Worm (Caenorhabditis elegans): ENCODE results near the gene nimk-1.

DNA sequence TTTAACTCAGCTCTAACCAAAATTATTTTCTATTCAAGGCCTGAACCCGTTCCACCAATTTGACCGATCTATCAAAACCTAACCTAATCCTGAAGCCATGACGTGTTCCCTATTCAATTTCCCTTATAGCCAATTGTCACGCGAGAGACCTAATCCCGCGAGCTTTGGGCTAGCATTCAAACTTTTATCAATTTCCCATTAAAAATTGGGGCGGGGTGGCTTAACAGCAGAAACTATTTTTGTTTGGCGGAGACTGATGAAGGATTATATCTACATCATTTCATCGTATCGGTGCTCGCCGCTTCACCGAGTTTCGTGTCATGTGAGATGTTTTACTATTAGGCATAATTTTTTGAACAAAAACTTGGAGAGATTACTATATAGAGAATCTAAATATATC lies 46.7 kb upstream of the nimk-1 start:
- TF ChIP-seq him-1 (tag; optimal IDR thresholded peaks at IDR 0.05) (no peak), W03F9.2 (tag; optimal IDR thresholded peaks at IDR 0.05) (no peak)
